Worm (Caenorhabditis elegans): Measurements from ENCODE around the gene Y17G7B.22.

DNA sequence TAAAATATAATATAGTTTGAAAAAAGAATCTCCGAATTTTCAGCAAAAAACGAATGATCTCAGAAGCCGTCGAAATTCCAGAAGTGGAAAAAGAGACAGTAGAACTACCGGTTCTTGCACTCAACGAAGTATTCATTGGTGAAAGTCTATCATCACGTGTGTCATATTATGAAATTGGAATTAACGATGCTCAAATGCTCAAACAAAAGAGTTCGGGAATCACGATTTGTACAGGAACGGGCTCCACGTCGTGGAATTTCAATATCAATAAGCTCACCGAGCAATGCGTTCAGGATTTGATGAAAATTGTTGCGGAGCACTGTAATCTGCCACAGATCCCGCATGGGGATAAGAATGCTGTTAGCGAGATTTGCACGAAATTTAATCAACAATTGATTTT lies 9.5 kb upstream of the Y17G7B.22 start:
- TF ChIP-seq flt-1 (GFP tag; IDR thresholded peaks at IDR 0.05) (no peak), klf-2 (GFP tag; conservative IDR thresholded peaks at IDR 0.05) (no peak), cog-1 (tag; optimal IDR thresholded peaks at IDR 0.05) (no peak), ztf-23 (GFP tag; IDR thresholded peaks at IDR 0.05) (no peak)
